Worm (Caenorhabditis elegans) whole organism, L2 larva: ENCODE results near the gene ins-2.

Source experiments
- C34F6.9 ChIP-seq: fragments of 150-350 bp; optimal IDR thresholded peaks from 2 replicates; lab custom pipeline; 2014; ENCODE audit warnings: missing biosample characterization, missing genetic modification characterization
- F13H6.1 ChIP-seq: sonication (generic microtip); optimal IDR thresholded peaks from 2 replicates; lab custom pipeline; 2016; ENCODE audit warnings: missing genetic modification characterization, missing compliant biosample characterization
- ZK546.5 ChIP-seq: sonication (generic microtip); optimal IDR thresholded peaks from 2 replicates; lab custom pipeline; 2017; ENCODE audit warnings: missing biosample characterization, missing genetic modification characterization
- ama-1 ChIP-seq: fragments of 150-350 bp; optimal IDR thresholded peaks from 2 replicates; lab custom pipeline; 2018; ENCODE audit warnings: inconsistent platforms
- blmp-1 ChIP-seq: sonication (generic microtip); optimal IDR thresholded peaks from 2 replicates; lab custom pipeline; 2017; ENCODE audit warnings: missing genetic modification characterization, mild to moderate bottlenecking, missing compliant biosample characterization, antibody characterized with exemption, moderate library complexity; ENCODE audit not compliant: insufficient read depth
- ceh-16 ChIP-seq: fragments of 150-350 bp; optimal IDR thresholded peaks from 2 replicates; lab custom pipeline; 2014; ENCODE audit warnings: missing biosample characterization, missing genetic modification characterization
- ceh-82 ChIP-seq: fragments of 150-350 bp; optimal IDR thresholded peaks from 2 replicates; lab custom pipeline; 2014; ENCODE audit warnings: missing biosample characterization, missing genetic modification characterization
- crh-2 ChIP-seq: sonication (generic microtip); optimal IDR thresholded peaks from 2 replicates; lab custom pipeline; 2017; ENCODE audit warnings: missing biosample characterization, missing genetic modification characterization
- dmd-4 ChIP-seq: sonication (generic microtip); optimal IDR thresholded peaks from 2 replicates; lab custom pipeline; 2017; ENCODE audit warnings: missing biosample characterization, missing genetic modification characterization
- egl-27 ChIP-seq: sonication (generic microtip); optimal IDR thresholded peaks from 3 replicates; lab custom pipeline; 2017; ENCODE audit warnings: missing biosample characterization, missing genetic modification reagents, missing genetic modification characterization
- elt-1 ChIP-seq: fragments of 150-350 bp; optimal IDR thresholded peaks from 2 replicates; lab custom pipeline; 2014; ENCODE audit warnings: missing biosample characterization, missing genetic modification characterization
- elt-3 ChIP-seq: sonication (generic microtip); optimal IDR thresholded peaks from 2 replicates; lab custom pipeline; 2017; ENCODE audit warnings: missing biosample characterization, missing genetic modification characterization
- fos-1 ChIP-seq: fragments of 150-350 bp; optimal IDR thresholded peaks from 2 replicates; lab custom pipeline; 2014; ENCODE audit warnings: missing biosample characterization, missing genetic modification characterization
- gmeb-1 ChIP-seq: fragments of 150-350 bp; optimal IDR thresholded peaks from 2 replicates; lab custom pipeline; 2014; ENCODE audit warnings: missing biosample characterization, missing genetic modification characterization
- lin-11 ChIP-seq: fragments of 150-350 bp; sonication (generic microtip); optimal IDR thresholded peaks from 2 replicates; lab custom pipeline; 2014; ENCODE audit warnings: missing biosample characterization, missing genetic modification characterization, inconsistent platforms, mixed read lengths
- lin-13 ChIP-seq: fragments of 150-350 bp; optimal IDR thresholded peaks from 2 replicates; lab custom pipeline; 2014; ENCODE audit warnings: missing biosample characterization, missing genetic modification reagents, missing genetic modification characterization
- lsy-2 ChIP-seq, 2 experiments: fragments of 150-350 bp in 1 of 2; sonication (generic microtip) in 1 of 2; optimal IDR thresholded peaks; 2 replicates each; lab custom pipeline; 2014 to 2017; ENCODE audit warnings: missing biosample characterization in 2 of 2, missing genetic modification characterization in 2 of 2
- mab-5 ChIP-seq: fragments of 150-350 bp; optimal IDR thresholded peaks from 2 replicates; lab custom pipeline; 2014; ENCODE audit warnings: missing biosample characterization, missing genetic modification characterization
- nhr-11 ChIP-seq: fragments of 150-350 bp; optimal IDR thresholded peaks from 2 replicates; lab custom pipeline; 2014; ENCODE audit warnings: missing biosample characterization, missing genetic modification characterization
- nhr-12 ChIP-seq: fragments of 150-350 bp; optimal IDR thresholded peaks from 2 replicates; lab custom pipeline; 2014; ENCODE audit warnings: missing biosample characterization, missing genetic modification characterization
- nhr-129 ChIP-seq: fragments of 150-350 bp; optimal IDR thresholded peaks from 2 replicates; lab custom pipeline; 2014; ENCODE audit warnings: missing biosample characterization, missing genetic modification characterization
- nhr-21 ChIP-seq: fragments of 150-350 bp; optimal IDR thresholded peaks from 2 replicates; lab custom pipeline; 2014; ENCODE audit warnings: missing biosample characterization, missing genetic modification characterization
- nhr-23 ChIP-seq: fragments of 150-350 bp; optimal IDR thresholded peaks from 2 replicates; lab custom pipeline; 2014; ENCODE audit warnings: missing biosample characterization, missing genetic modification reagents, missing genetic modification characterization
- nhr-237 ChIP-seq: fragments of 150-350 bp; optimal IDR thresholded peaks from 2 replicates; lab custom pipeline; 2014; ENCODE audit warnings: missing biosample characterization, missing genetic modification characterization
- nhr-25 ChIP-seq: fragments of 150-350 bp; sonication (generic microtip); optimal IDR thresholded peaks from 3 replicates; lab custom pipeline; 2014; ENCODE audit warnings: missing biosample characterization, missing genetic modification characterization
- peb-1 ChIP-seq: fragments of 150-350 bp; optimal IDR thresholded peaks from 2 replicates; lab custom pipeline; 2014; ENCODE audit warnings: missing biosample characterization, missing genetic modification characterization
- sem-4 ChIP-seq: fragments of 150-350 bp; optimal IDR thresholded peaks from 2 replicates; lab custom pipeline; 2014; ENCODE audit warnings: missing biosample characterization, missing genetic modification reagents, missing genetic modification characterization
- skn-1 ChIP-seq: sonication (generic microtip); optimal IDR thresholded peaks from 2 replicates; lab custom pipeline; 2017; ENCODE audit warnings: missing biosample characterization, missing genetic modification characterization
- sma-9 ChIP-seq, 2 experiments: fragments of 150-350 bp in 1 of 2; sonication (generic microtip) in 1 of 2; optimal IDR thresholded peaks; 2 replicates each; lab custom pipeline; 2014 to 2016; ENCODE audit warnings: missing genetic modification characterization in 2 of 2, mild to moderate bottlenecking in 1 of 2, missing biosample characterization in 1 of 2, missing compliant biosample characterization in 1 of 2, missing genetic modification reagents in 1 of 2, moderate library complexity in 1 of 2
- snpc-4 ChIP-seq: fragments of 150-350 bp; optimal IDR thresholded peaks from 2 replicates; lab custom pipeline; 2014; ENCODE audit warnings: missing biosample characterization, missing genetic modification characterization
- unc-39 ChIP-seq: fragments of 150-350 bp; optimal IDR thresholded peaks from 2 replicates; lab custom pipeline; 2014; ENCODE audit warnings: missing biosample characterization, missing genetic modification characterization
- unc-55 ChIP-seq: fragments of 150-350 bp; sonication (generic microtip); optimal IDR thresholded peaks from 3 replicates; lab custom pipeline; 2014; ENCODE audit warnings: missing biosample characterization, missing genetic modification reagents, missing genetic modification characterization
- unc-62 ChIP-seq: fragments of 150-350 bp; optimal IDR thresholded peaks from 2 replicates; lab custom pipeline; 2014; ENCODE audit warnings: missing biosample characterization, missing genetic modification reagents, missing genetic modification characterization
- zag-1 ChIP-seq: fragments of 150-350 bp; optimal IDR thresholded peaks from 2 replicates; lab custom pipeline; 2014; ENCODE audit warnings: missing biosample characterization, missing genetic modification characterization
- ztf-1 ChIP-seq: fragments of 200-800 bp; sonication (Bioruptor generic); conservative IDR thresholded peaks from 2 replicates; pipeline ENCODE4 v1.3.6; 2022; ENCODE audit warnings: missing genetic modification characterization, missing compliant biosample characterization
- ztf-11 ChIP-seq: sonication (generic microtip); optimal IDR thresholded peaks from 2 replicates; lab custom pipeline; 2017; ENCODE audit warnings: missing biosample characterization, missing genetic modification characterization

Gene ins-2

DNA sequence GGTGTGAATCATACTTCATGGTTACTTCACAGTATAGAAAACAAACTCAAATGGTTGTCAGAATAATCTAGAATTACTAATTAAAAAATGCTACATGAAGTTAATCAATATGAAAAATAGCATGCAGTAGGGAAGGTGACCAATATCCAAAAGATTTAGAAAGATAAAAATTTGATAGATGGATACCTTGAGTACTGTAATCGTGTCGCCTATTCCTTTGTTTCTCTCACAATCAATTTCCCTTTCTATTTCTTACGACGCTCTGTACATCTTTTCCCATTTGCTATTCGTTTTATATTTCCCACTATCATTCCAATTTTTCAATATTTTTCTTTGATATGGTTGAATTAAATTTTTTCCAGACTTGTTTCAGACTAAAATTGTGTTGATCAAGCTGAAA is 27.0 kb upstream of the ins-2 start, which contains the start of gene B0034.7:
B0034.7 (plus strand) TSS at position 301 of the 400 bp plus-strand sequence.
- no peak for TF ChIP-seq ama-1
- TF ChIP-seq egl-27 (tag; lab: Kevin White, UChicago): no peak
- no peak for TF ChIP-seq mab-5 (tag; lab: Kevin White, UChicago)
- no peak for TF ChIP-seq nhr-12

DNA sequence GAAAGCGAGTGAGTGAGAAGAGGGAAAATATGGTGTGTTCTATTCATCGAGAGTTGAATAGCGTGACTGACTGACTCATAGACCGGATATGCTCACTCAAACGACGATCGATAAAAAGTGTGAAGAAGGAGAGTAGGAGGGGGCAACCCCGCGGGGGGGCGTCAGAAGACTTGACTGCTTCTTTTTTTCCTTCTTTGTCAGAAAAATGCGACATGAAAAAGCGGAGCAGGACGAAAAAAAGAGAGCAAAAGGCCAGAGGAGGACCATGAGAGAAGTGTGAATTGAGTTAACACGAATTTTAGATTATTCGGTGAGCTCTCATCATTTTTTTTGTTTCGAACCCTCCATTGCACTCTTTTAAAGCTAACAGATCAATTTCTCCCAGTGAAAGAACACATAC is 26.0 kb upstream of the ins-2 start:
- TF ChIP-seq ama-1 (no peak), nhr-23 (no peak), unc-39 (no peak), ztf-1 (GFP tag; lab: Robert Waterston, UW) (no peak), sma-9 (GFP tag; optimal IDR thresholded peaks at IDR 0.05; lab: Kevin White, UChicago) (peak; percentile 34), sma-9 (tag; optimal IDR thresholded peaks at IDR 0.05; lab: Kevin White, UChicago) (no peak), skn-1 (tag; lab: Kevin White, UChicago) (no peak), zag-1 (tag; lab: Kevin White, UChicago) (peak; percentile 23), lsy-2 (tag; optimal IDR thresholded peaks at IDR 0.05; lab: Kevin White, UChicago) (peak in 1 of 2 experiments; percentile 6), peb-1 (tag; lab: Kevin White, UChicago) (no peak)

DNA sequence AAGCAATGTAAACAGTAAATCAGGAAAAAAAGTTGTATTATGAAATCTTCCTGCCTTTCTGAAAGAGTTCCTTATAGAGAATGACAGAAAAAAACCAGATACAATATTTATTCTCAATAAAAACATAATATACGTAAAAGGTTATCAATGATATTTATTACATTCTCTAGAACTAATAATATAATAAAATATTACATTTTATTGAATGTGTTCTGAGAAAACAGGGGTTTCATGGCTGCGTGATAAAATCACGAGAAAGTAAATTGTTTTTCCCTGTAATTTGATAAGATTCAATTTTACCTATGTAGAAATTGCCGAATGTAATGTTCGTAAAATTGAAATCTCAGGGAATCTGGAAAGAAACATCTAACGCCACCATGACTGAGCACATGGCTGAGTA is 23.4 kb upstream of the ins-2 start:
- TF ChIP-seq nhr-25: no peak
- TF ChIP-seq nhr-21 (tag; lab: Kevin White, UChicago): peak; percentile 16
- peak; percentile 54 for TF ChIP-seq dmd-4 (tag; lab: Kevin White, UChicago)
- no peak for TF ChIP-seq F13H6.1 (tag; lab: Kevin White, UChicago)
- TF ChIP-seq nhr-129 (tag; lab: Kevin White, UChicago): no peak
- TF ChIP-seq unc-55 (GFP tag; lab: Kevin White, UChicago): no peak
- no peak for TF ChIP-seq nhr-11 (tag; lab: Kevin White, UChicago)
- TF ChIP-seq ceh-16: no peak
- TF ChIP-seq peb-1 (tag; lab: Kevin White, UChicago): no peak
- TF ChIP-seq ztf-11: no peak
- no peak for TF ChIP-seq egl-27 (tag; lab: Kevin White, UChicago)
- no peak for TF ChIP-seq lin-11 (tag; lab: Kevin White, UChicago)
- TF ChIP-seq, all 48 proteins: peak for 2

DNA sequence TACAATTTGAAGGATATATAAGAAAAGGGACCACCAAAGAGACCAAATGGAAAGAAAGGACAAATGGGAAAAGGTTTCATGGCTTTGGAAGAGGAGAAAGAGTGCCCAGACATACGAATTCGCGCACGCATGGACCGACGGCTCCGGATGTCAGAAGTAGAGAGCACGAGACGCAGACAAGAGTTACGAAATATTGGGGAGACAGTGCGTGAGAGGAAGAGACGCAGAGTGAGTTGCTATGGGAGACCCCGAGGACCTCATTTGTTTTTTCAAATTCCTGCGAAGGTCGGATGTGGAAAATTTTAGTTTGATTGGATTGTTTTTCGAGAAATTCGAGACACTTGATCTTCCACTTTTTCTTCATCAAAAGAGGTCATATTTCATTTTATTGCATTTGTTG is 21.7 kb upstream of the ins-2 start:
- peak; percentile 32 for TF ChIP-seq nhr-129 (tag; lab: Kevin White, UChicago)
- no peak for TF ChIP-seq nhr-11 (tag; lab: Kevin White, UChicago)
- no peak for TF ChIP-seq skn-1 (tag; lab: Kevin White, UChicago)
- TF ChIP-seq F13H6.1 (tag; lab: Kevin White, UChicago): peak; percentile 16
- TF ChIP-seq elt-1 (tag; lab: Kevin White, UChicago): no peak
- TF ChIP-seq unc-55 (GFP tag; lab: Kevin White, UChicago): peak; percentile 26
- TF ChIP-seq C34F6.9 (tag; lab: Kevin White, UChicago): peak; percentile 39
- TF ChIP-seq zag-1 (tag; lab: Kevin White, UChicago): peak; percentile 31
- no peak for TF ChIP-seq ZK546.5 (tag; lab: Kevin White, UChicago)
- peak; percentile 55 for TF ChIP-seq lin-11 (tag; lab: Kevin White, UChicago)
- no peak for TF ChIP-seq nhr-12
- TF ChIP-seq sma-9 (GFP tag; optimal IDR thresholded peaks at IDR 0.05; lab: Kevin White, UChicago): peak; percentile 2
- TF ChIP-seq sma-9 (tag; optimal IDR thresholded peaks at IDR 0.05; lab: Kevin White, UChicago): no peak
- TF ChIP-seq crh-2: no peak
- peak in 1 of 2 experiments; percentile 21 for TF ChIP-seq lsy-2 (tag; optimal IDR thresholded peaks at IDR 0.05; lab: Kevin White, UChicago)
- TF ChIP-seq blmp-1: no peak
- peak; percentile 23 for TF ChIP-seq snpc-4

DNA sequence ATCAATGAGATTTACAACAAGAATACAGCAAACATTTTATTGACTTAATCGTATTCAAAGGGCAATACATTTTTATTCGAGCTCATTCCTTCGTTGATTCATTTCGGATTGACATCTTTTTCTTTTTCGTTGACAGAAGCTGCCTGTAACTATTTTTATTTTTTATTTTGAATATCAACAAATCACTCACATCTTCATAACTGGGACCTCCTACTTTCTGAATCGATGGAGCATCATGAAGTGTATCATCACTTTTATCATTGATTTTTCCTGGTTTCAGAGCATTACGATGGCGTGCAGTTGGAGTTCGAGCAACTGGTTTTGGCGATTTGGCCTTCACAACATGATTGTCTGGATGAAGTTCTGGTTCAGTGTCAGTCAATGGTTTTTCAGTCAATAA is 20.3 kb upstream of the ins-2 start, which contains the start of gene B0034.1:
B0034.1 (plus strand) TSS at position 301 of the 400 bp plus-strand sequence.
- TF ChIP-seq ceh-82 (tag; lab: Kevin White, UChicago) (no peak), nhr-237 (tag; lab: Kevin White, UChicago) (no peak), C34F6.9 (tag; lab: Kevin White, UChicago) (no peak), F13H6.1 (tag; lab: Kevin White, UChicago) (no peak), elt-3 (tag; lab: Kevin White, UChicago) (no peak), lin-11 (tag; lab: Kevin White, UChicago) (no peak), gmeb-1 (tag; lab: Kevin White, UChicago) (no peak), skn-1 (tag; lab: Kevin White, UChicago) (no peak), unc-55 (GFP tag; lab: Kevin White, UChicago) (no peak), fos-1 (tag; lab: Kevin White, UChicago) (no peak), sem-4 (tag; lab: Kevin White, UChicago) (no peak), ceh-16 (no peak), mab-5 (tag; lab: Kevin White, UChicago) (no peak), dmd-4 (tag; lab: Kevin White, UChicago) (no peak), unc-62 (GFP tag; lab: Kevin White, UChicago) (no peak), nhr-129 (tag; lab: Kevin White, UChicago) (no peak), nhr-21 (tag; lab: Kevin White, UChicago) (no peak), lin-13 (GFP tag; lab: Kevin White, UChicago) (no peak)
